Fruit fly (Drosophila melanogaster): ENCODE results near the gene CG5787.
A peak's percentile ranks its signal among the peaks of the same experiment; 100 is the strongest.

CG5787 gene

dm6 chr2L:12707540-12707939 is 5.2 kb downstream of the CG5787 start, which contains the start of the genes CG6180 and CG15484 (continued):
- TF ChIP-seq Nf-YA (GFP tag; IDR thresholded peaks at IDR 0.05) (no peak), CG9215 (GFP tag; IDR thresholded peaks at IDR 0.05) (no peak), ash1 (GFP tag; optimal IDR thresholded peaks at IDR 0.05) (no peak), lola (GFP tag; optimal IDR thresholded peaks at IDR 0.05) (no peak), CG14710 (tag; optimal IDR thresholded peaks at IDR 0.05) (peak; percentile 32), hbn (GFP tag; IDR thresholded peaks at IDR 0.05; ENCODE audit: partially characterized antibody) (peak; percentile 25; the same call in 1 of the 2 replicates), ttk (GFP tag; IDR thresholded peaks at IDR 0.05) (no peak), CG10462 (GFP tag; optimal IDR thresholded peaks at IDR 0.05) (no peak), en (GFP tag; optimal IDR thresholded peaks at IDR 0.05) (no peak), zen (tag; optimal IDR thresholded peaks at IDR 0.05) (peak; percentile 17), HmgZ (tag; optimal IDR thresholded peaks at IDR 0.05) (no peak), CG14441 (GFP tag; IDR thresholded peaks at IDR 0.05) (no peak), br (optimal IDR thresholded peaks at IDR 0.05) (no peak), Hey (tag; optimal IDR thresholded peaks at IDR 0.05) (no peak), CG9876 (GFP tag; optimal IDR thresholded peaks at IDR 0.05) (no peak), lov (optimal IDR thresholded peaks at IDR 0.05) (no peak), lov (GFP tag; IDR thresholded peaks at IDR 0.05) (no peak), odd (GFP tag; optimal IDR thresholded peaks at IDR 0.05) (no peak), dan (GFP tag; IDR thresholded peaks at IDR 0.05) (no peak), ro (GFP tag; IDR thresholded peaks at IDR 0.05) (no peak), CG4328 (GFP tag; optimal IDR thresholded peaks at IDR 0.05) (no peak), CG1024 (GFP tag; IDR thresholded peaks at IDR 0.05) (no peak), MBD-R2 (GFP tag; IDR thresholded peaks at IDR 0.05) (peak; percentile 54), Elba2 (GFP tag; optimal IDR thresholded peaks at IDR 0.05) (no peak), trem (tag; optimal IDR thresholded peaks at IDR 0.05) (no peak), H15 (GFP tag; IDR thresholded peaks at IDR 0.05) (no peak), CG15696 (tag; optimal IDR thresholded peaks at IDR 0.05) (no peak), CG2202 (tag; optimal IDR thresholded peaks at IDR 0.05) (no peak), CG10565 (GFP tag; optimal IDR thresholded peaks at IDR 0.05) (no peak), tup (GFP tag; optimal IDR thresholded peaks at IDR 0.05) (no peak), Fer3 (tag; optimal IDR thresholded peaks at IDR 0.05) (no peak), Mes4 (GFP tag; optimal IDR thresholded peaks at IDR 0.05) (no peak), Optix (GFP tag; IDR thresholded peaks at IDR 0.05) (no peak), Camta (GFP tag; optimal IDR thresholded peaks at IDR 0.05) (no peak), CG3995 (GFP tag; optimal IDR thresholded peaks at IDR 0.05) (no peak), CG17612 (GFP tag; IDR thresholded peaks at IDR 0.05) (no peak), CG1602 (GFP tag; optimal IDR thresholded peaks at IDR 0.05) (no peak), eyg (GFP tag; optimal IDR thresholded peaks at IDR 0.05) (no peak), CG7839 (tag; optimal IDR thresholded peaks at IDR 0.05) (no peak), inv (GFP tag; IDR thresholded peaks at IDR 0.05; ENCODE audit: partially characterized antibody) (no peak), ind (GFP tag; optimal IDR thresholded peaks at IDR 0.05) (no peak), CG17359 (tag; optimal IDR thresholded peaks at IDR 0.05) (no peak), Ada2b (GFP tag; IDR thresholded peaks at IDR 0.05) (no peak), CG11456 (GFP tag; IDR thresholded peaks at IDR 0.05) (no peak), CG1233 (GFP tag; optimal IDR thresholded peaks at IDR 0.05) (no peak), Eip74EF (GFP tag; optimal IDR thresholded peaks at IDR 0.05) (no peak), CG12104 (GFP tag; optimal IDR thresholded peaks at IDR 0.05) (no peak), CG2712 (tag; optimal IDR thresholded peaks at IDR 0.05) (peak; percentile 29), mam (GFP tag; optimal IDR thresholded peaks at IDR 0.05) (no peak), CG10274 (GFP tag; optimal IDR thresholded peaks at IDR 0.05) (no peak), CG7963 (GFP tag; IDR thresholded peaks at IDR 0.05; ENCODE audit: partially characterized antibody) (0 out of 3 replicates have a peak, but pooled peaks have one; percentile 15), pfk (GFP tag; optimal IDR thresholded peaks at IDR 0.05) (no peak), Sry-δ (GFP tag; optimal IDR thresholded peaks at IDR 0.05) (peak; percentile 66)

Data from whole organism, embryonic.